Worm (Caenorhabditis elegans) whole organism, L1 larva: ENCODE measurements around the gene C54F6.20.

Source experiments
- C34B4.2 ChIP-seq: sonication (generic microtip); optimal IDR thresholded peaks from 2 replicates; lab custom pipeline; 2017; ENCODE audit warnings: mild to moderate bottlenecking, missing genetic modification characterization, missing compliant biosample characterization
- aha-1 ChIP-seq: fragments of 150-350 bp; optimal IDR thresholded peaks from 2 replicates; lab custom pipeline; 2014; ENCODE audit warnings: missing biosample characterization, missing genetic modification characterization
- alr-1 ChIP-seq: fragments of 200-800 bp; sonication (Bioruptor generic); optimal IDR thresholded peaks from 2 replicates; lab custom pipeline; 2018; ENCODE audit warnings: borderline replicate concordance, mild to moderate bottlenecking, missing genetic modification characterization, missing compliant biosample characterization
- aly-2 ChIP-seq: fragments of 150-350 bp; optimal IDR thresholded peaks from 2 replicates; lab custom pipeline; 2014; ENCODE audit warnings: missing biosample characterization, missing genetic modification characterization
- blmp-1 ChIP-seq: fragments of 150-350 bp; optimal IDR thresholded peaks from 2 replicates; lab custom pipeline; 2014; ENCODE audit warnings: missing biosample characterization, missing genetic modification characterization
- ceh-82 ChIP-seq, 3 experiments: fragments of 150-350 bp in 1 of 3; sonication (generic microtip) in 2 of 3; optimal IDR thresholded peaks; 2 replicates each; lab custom pipeline; 2014 to 2017; ENCODE audit warnings: missing biosample characterization in 3 of 3, missing genetic modification characterization in 3 of 3
- ceh-88 ChIP-seq: fragments of 200-800 bp; sonication (Bioruptor generic); IDR thresholded peaks from 2 replicates; pipeline ENCODE4 v1.3.6; 2022; ENCODE audit warnings: missing genetic modification characterization, missing compliant biosample characterization
- ceh-90 ChIP-seq: sonication (generic microtip); optimal IDR thresholded peaks from 2 replicates; lab custom pipeline; 2016; ENCODE audit warnings: missing genetic modification characterization, missing compliant biosample characterization
- ces-1 ChIP-seq: fragments of 150-350 bp; optimal IDR thresholded peaks from 2 replicates; lab custom pipeline; 2014; ENCODE audit warnings: missing biosample characterization, missing genetic modification reagents, missing genetic modification characterization
- dpl-1 ChIP-seq, 3 experiments: fragments of 150-350 bp in 2 of 3; sonication (generic microtip) in 1 of 3; optimal IDR thresholded peaks; 2 replicates each; lab custom pipeline; 2014 to 2017; ENCODE audit warnings: missing biosample characterization in 3 of 3, missing genetic modification characterization in 3 of 3, missing genetic modification reagents in 3 of 3
- dsc-1 ChIP-seq: sonication (generic microtip); optimal IDR thresholded peaks from 2 replicates; lab custom pipeline; 2016; ENCODE audit warnings: mild to moderate bottlenecking, missing genetic modification characterization, missing compliant biosample characterization
- efl-1 ChIP-seq, 4 experiments: fragments of 150-350 bp; optimal IDR thresholded peaks in 3 of 4; peaks in 1 of 4; 1 replicate in 1 of 4; 2 replicates in 3 of 4; lab custom pipeline; 2014; ENCODE audit warnings: missing biosample characterization in 2 of 4, missing genetic modification characterization in 2 of 4, missing genetic modification reagents in 2 of 4
- efl-3 ChIP-seq: fragments of 200-800 bp; sonication (Bioruptor generic); optimal IDR thresholded peaks from 2 replicates; lab custom pipeline; 2018; ENCODE audit warnings: mild to moderate bottlenecking, missing genetic modification characterization, missing compliant biosample characterization
- egl-13 ChIP-seq: sonication (generic microtip); optimal IDR thresholded peaks from 2 replicates; lab custom pipeline; 2016; ENCODE audit warnings: missing genotype, missing genetic modification reagents, missing genetic modification characterization, missing compliant biosample characterization
- elt-3 ChIP-seq, 6 experiments: fragments of 150-350 bp in 1 of 6; sonication (generic microtip); optimal IDR thresholded peaks; 2 replicates each; lab custom pipeline; 2017 to 2018; ENCODE audit warnings: missing biosample characterization in 6 of 6, missing genetic modification characterization in 6 of 6, inconsistent platforms in 1 of 6
- fkh-10 ChIP-seq: sonication (generic microtip); optimal IDR thresholded peaks from 2 replicates; lab custom pipeline; 2017; ENCODE audit warnings: missing biosample characterization, missing genetic modification reagents, missing genetic modification characterization
- fkh-4 ChIP-seq: sonication (generic microtip); optimal IDR thresholded peaks from 2 replicates; lab custom pipeline; 2016; ENCODE audit warnings: missing compliant biosample characterization, missing genetic modification characterization, borderline replicate concordance
- fkh-8 ChIP-seq: sonication (generic microtip); optimal IDR thresholded peaks from 2 replicates; lab custom pipeline; 2016; ENCODE audit warnings: mild to moderate bottlenecking, missing genetic modification characterization, missing compliant biosample characterization
- hlh-4 ChIP-seq: sonication (generic microtip); optimal IDR thresholded peaks from 2 replicates; lab custom pipeline; 2016; ENCODE audit warnings: mild to moderate bottlenecking, missing genetic modification characterization, missing compliant biosample characterization
- hpl-2 ChIP-seq: fragments of 150-350 bp; optimal IDR thresholded peaks from 2 replicates; lab custom pipeline; 2014; ENCODE audit warnings: missing biosample characterization, missing genetic modification reagents, missing genetic modification characterization
- isw-1 ChIP-seq: fragments of 200-800 bp; sonication (Bioruptor generic); IDR thresholded peaks from 2 replicates; pipeline ENCODE4 v1.3.6; 2022; ENCODE audit warnings: missing genetic modification characterization, missing compliant biosample characterization
- lin-15B ChIP-seq: fragments of 150-350 bp; sonication (generic microtip); optimal IDR thresholded peaks from 3 replicates; lab custom pipeline; 2014; ENCODE audit warnings: missing biosample characterization, missing genetic modification characterization
- lin-35 ChIP-seq, 2 experiments: fragments of 150-350 bp; optimal IDR thresholded peaks; 2 replicates each; lab custom pipeline; 2014; ENCODE audit warnings: missing biosample characterization in 2 of 2, missing genetic modification characterization in 2 of 2, missing genetic modification reagents in 2 of 2
- lsy-2 ChIP-seq, 2 experiments: fragments of 150-350 bp; optimal IDR thresholded peaks; 2 replicates each; lab custom pipeline; 2014; ENCODE audit warnings: missing biosample characterization in 2 of 2, missing genetic modification characterization in 2 of 2
- mab-9 ChIP-seq: fragments of 200-800 bp; sonication (Bioruptor generic); IDR thresholded peaks from 2 replicates; pipeline ENCODE4 v1.3.6; 2022; ENCODE audit warnings: missing genetic modification reagents, missing genetic modification characterization, missing compliant biosample characterization
- mdl-1 ChIP-seq, 2 experiments: fragments of 150-350 bp; optimal IDR thresholded peaks; 2 replicates each; lab custom pipeline; 2014 to 2017; ENCODE audit warnings: missing biosample characterization in 2 of 2, missing genetic modification characterization in 2 of 2, inconsistent platforms in 1 of 2
- mep-1 ChIP-seq: fragments of 150-350 bp; optimal IDR thresholded peaks from 2 replicates; lab custom pipeline; 2014; ENCODE audit warnings: missing biosample characterization, missing genetic modification characterization
- nhr-20 ChIP-seq: sonication (generic microtip); optimal IDR thresholded peaks from 2 replicates; lab custom pipeline; 2016; ENCODE audit warnings: mild to moderate bottlenecking, missing genetic modification characterization, missing compliant biosample characterization
- nhr-47 ChIP-seq: sonication (generic microtip); optimal IDR thresholded peaks from 2 replicates; lab custom pipeline; 2016; ENCODE audit warnings: mild to moderate bottlenecking, missing genetic modification characterization, moderate library complexity, missing compliant biosample characterization
- nhr-71 ChIP-seq: sonication (generic microtip); optimal IDR thresholded peaks from 2 replicates; lab custom pipeline; 2016; ENCODE audit warnings: mild to moderate bottlenecking, missing genetic modification characterization, moderate library complexity, missing compliant biosample characterization
- nhr-77 ChIP-seq: fragments of 150-350 bp; optimal IDR thresholded peaks from 2 replicates; lab custom pipeline; 2014; ENCODE audit warnings: missing biosample characterization, missing genetic modification characterization
- nhr-84 ChIP-seq: sonication (generic microtip); optimal IDR thresholded peaks from 2 replicates; lab custom pipeline; 2017; ENCODE audit warnings: missing biosample characterization, missing genetic modification characterization
- pax-3 ChIP-seq: fragments of 200-800 bp; sonication (Bioruptor generic); optimal IDR thresholded peaks from 2 replicates; lab custom pipeline; 2018; ENCODE audit warnings: mild to moderate bottlenecking, missing genetic modification characterization, moderate library complexity, missing compliant biosample characterization
- snpc-4 ChIP-seq: fragments of 150-350 bp; optimal IDR thresholded peaks from 2 replicates; lab custom pipeline; 2014; ENCODE audit warnings: missing biosample characterization, missing genetic modification characterization
- swsn-7 ChIP-seq: sonication (generic microtip); optimal IDR thresholded peaks from 2 replicates; lab custom pipeline; 2016; ENCODE audit warnings: missing genetic modification characterization, missing compliant biosample characterization
- tlp-1 ChIP-seq: fragments of 150-350 bp; optimal IDR thresholded peaks from 2 replicates; lab custom pipeline; 2014; ENCODE audit warnings: missing biosample characterization, missing genetic modification characterization
- unc-130 ChIP-seq: fragments of 150-350 bp; optimal IDR thresholded peaks from 2 replicates; lab custom pipeline; 2017; ENCODE audit warnings: missing biosample characterization, missing genetic modification characterization, inconsistent platforms
- unc-86 ChIP-seq: sonication (generic microtip); optimal IDR thresholded peaks from 2 replicates; lab custom pipeline; 2016; ENCODE audit warnings: missing genetic modification characterization, missing compliant biosample characterization
- unc-98 ChIP-seq: fragments of 200-800 bp; sonication (Bioruptor generic); IDR thresholded peaks from 2 replicates; pipeline ENCODE4 v1.3.6; 2022; ENCODE audit warnings: missing genetic modification characterization, missing compliant biosample characterization
- xbp-1 ChIP-seq: sonication (generic microtip); optimal IDR thresholded peaks from 2 replicates; lab custom pipeline; 2016; ENCODE audit warnings: missing genetic modification characterization, missing compliant biosample characterization
- ztf-11 ChIP-seq, 2 experiments: sonication (generic microtip); optimal IDR thresholded peaks; 2 replicates each; lab custom pipeline; 2016 to 2017; ENCODE audit warnings: missing genetic modification characterization in 2 of 2, missing biosample characterization in 1 of 2, missing compliant biosample characterization in 1 of 2
- ztf-4 ChIP-seq: fragments of 150-350 bp; optimal IDR thresholded peaks from 2 replicates; lab custom pipeline; 2014; ENCODE audit warnings: missing biosample characterization, missing genetic modification characterization

Gene C54F6.20

ce11 chrV:7555875-7556274, 31.3 kb downstream of the C54F6.20 start:
- TF ChIP-seq dsc-1 (tag; lab: Kevin White, UChicago) (peak; percentile 78), fkh-4 (tag; lab: Kevin White, UChicago) (peak; percentile 55), lin-35 (GFP tag; optimal IDR thresholded peaks at IDR 0.05; lab: Kevin White, UChicago) (no peak), efl-1 (optimal IDR thresholded peaks at IDR 0.05; lab: Kevin White, UChicago) (no peak), efl-1 (GFP tag; optimal IDR thresholded peaks at IDR 0.05 in 1 of 2; lab: Kevin White, UChicago) (peak in 1 of 2 experiments; percentile 24), mdl-1 (tag; optimal IDR thresholded peaks at IDR 0.05; lab: Kevin White, UChicago) (no peak), aha-1 (tag; lab: Kevin White, UChicago) (no peak)

ce11 chrV:7558693-7559092, 34.1 kb downstream of the C54F6.20 start, which contains the start of gene ets-7:
ets-7 (minus strand) TSS chrV:7558793.
- TF ChIP-seq alr-1, result no peak
- TF ChIP-seq efl-1 (optimal IDR thresholded peaks at IDR 0.05; lab: Kevin White, UChicago), result no peak
- TF ChIP-seq efl-1 (GFP tag; optimal IDR thresholded peaks at IDR 0.05 in 1 of 2; lab: Kevin White, UChicago), result peak in 1 of 2 experiments; percentile 33

DNA sequence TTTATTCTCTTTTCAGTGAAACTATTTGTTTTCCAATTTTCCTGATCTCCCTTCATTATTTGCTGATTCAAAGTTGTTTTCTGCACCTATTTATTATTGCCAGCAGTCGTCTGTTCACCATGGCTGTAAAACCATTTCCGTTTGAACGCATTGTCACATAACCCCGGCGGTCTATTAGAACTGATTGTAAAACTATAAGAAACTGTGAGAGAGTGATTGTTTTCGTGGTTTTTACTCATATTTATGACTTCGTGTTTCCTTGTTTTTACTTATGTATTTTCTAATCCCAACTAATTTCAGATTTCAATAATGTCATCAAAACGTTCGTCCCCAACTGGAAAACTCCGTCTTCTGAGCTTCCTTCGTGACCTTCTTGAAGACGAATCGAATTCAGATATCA, 38.4 kb downstream of the C54F6.20 start, which contains the start of gene F19F10.1:
TSS of gene F19F10.1 (plus strand) at position 301 of the 400 bp plus-strand sequence.
- TF ChIP-seq tlp-1 (tag; lab: Kevin White, UChicago), result no peak
- TF ChIP-seq isw-1 (GFP tag; lab: Robert Waterston, UW), result no peak
- no peak for TF ChIP-seq fkh-4 (tag; lab: Kevin White, UChicago)
- TF ChIP-seq lin-35 (GFP tag; optimal IDR thresholded peaks at IDR 0.05; lab: Kevin White, UChicago), result no peak
- no peak for TF ChIP-seq unc-98 (GFP tag; lab: Robert Waterston, UW)
- TF ChIP-seq ceh-82 (tag; optimal IDR thresholded peaks at IDR 0.05; lab: Kevin White, UChicago), result no peak
- no peak for TF ChIP-seq nhr-71
- no peak for TF ChIP-seq snpc-4 (tag; lab: Kevin White, UChicago)
- TF ChIP-seq lsy-2 (tag; optimal IDR thresholded peaks at IDR 0.05; lab: Kevin White, UChicago), result no peak
- TF ChIP-seq mep-1 (tag; lab: Kevin White, UChicago), result no peak
- no peak for TF ChIP-seq unc-130
- no peak for TF ChIP-seq elt-3 (tag; optimal IDR thresholded peaks at IDR 0.05; lab: Kevin White, UChicago)
- TF ChIP-seq swsn-7 (tag; lab: Kevin White, UChicago), result no peak
- TF ChIP-seq fkh-8 (tag; lab: Kevin White, UChicago), result no peak
- no peak for TF ChIP-seq ztf-4 (tag; lab: Kevin White, UChicago)

DNA sequence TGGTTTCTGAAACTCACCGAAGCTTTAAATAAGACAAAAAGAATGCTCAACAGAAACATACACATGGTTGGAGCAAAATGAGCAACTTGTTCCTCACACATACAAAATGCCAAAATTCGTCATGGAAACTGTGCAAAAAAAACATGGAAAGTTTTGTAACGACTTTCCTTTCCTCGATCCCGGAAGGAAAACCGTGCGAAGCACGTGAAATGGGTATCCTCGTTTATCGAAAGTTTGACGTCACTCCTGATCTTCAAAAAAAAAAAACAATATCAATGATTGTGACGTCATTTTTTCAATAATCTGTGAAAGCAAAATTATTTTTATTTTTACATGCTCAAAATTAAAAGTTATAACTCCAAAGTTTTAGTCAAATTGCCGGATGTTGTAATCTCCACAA, 45.7 kb downstream of the C54F6.20 start, which contains the start of gene clec-212:
TSS of gene clec-212 (minus strand) at position 101 of the 400 bp plus-strand sequence.
- TF ChIP-seq blmp-1 (tag; lab: Kevin White, UChicago), result no peak
- TF ChIP-seq lin-15B (tag; lab: Kevin White, UChicago), result no peak
- no peak for TF ChIP-seq lin-35 (GFP tag; optimal IDR thresholded peaks at IDR 0.05; lab: Kevin White, UChicago)
- no peak for TF ChIP-seq ceh-82 (tag; optimal IDR thresholded peaks at IDR 0.05; lab: Kevin White, UChicago)
- no peak for TF ChIP-seq ceh-88 (GFP tag; lab: Robert Waterston, UW)
- no peak for TF ChIP-seq fkh-4 (tag; lab: Kevin White, UChicago)
- no peak for TF ChIP-seq C34B4.2 (tag; lab: Kevin White, UChicago)
- no peak for TF ChIP-seq ceh-90 (tag; lab: Kevin White, UChicago)
- TF ChIP-seq aly-2, result no peak
- TF ChIP-seq pax-3 (tag; lab: Kevin White, UChicago), result no peak
- TF ChIP-seq nhr-20 (tag; lab: Kevin White, UChicago), result no peak
- no peak for TF ChIP-seq nhr-77 (tag; lab: Kevin White, UChicago)
- no peak for TF ChIP-seq mep-1 (tag; lab: Kevin White, UChicago)
- TF ChIP-seq hlh-4 (tag; lab: Kevin White, UChicago), result no peak
- no peak for TF ChIP-seq fkh-10 (GFP tag; lab: Kevin White, UChicago)
- no peak for TF ChIP-seq tlp-1 (tag; lab: Kevin White, UChicago)

- TF ChIP-seq nhr-47 (tag; lab: Kevin White, UChicago) (no peak), xbp-1 (tag; lab: Kevin White, UChicago) (no peak), hpl-2 (no peak), efl-1 (optimal IDR thresholded peaks at IDR 0.05; lab: Kevin White, UChicago) (no peak), efl-1 (GFP tag; optimal IDR thresholded peaks at IDR 0.05 in 1 of 2; lab: Kevin White, UChicago) (no peak), ceh-82 (tag; optimal IDR thresholded peaks at IDR 0.05; lab: Kevin White, UChicago) (no peak), fkh-10 (GFP tag; lab: Kevin White, UChicago) (no peak), C34B4.2 (tag; lab: Kevin White, UChicago) (no peak), dpl-1 (GFP tag; optimal IDR thresholded peaks at IDR 0.05; lab: Kevin White, UChicago) (no peak), egl-13 (tag; lab: Kevin White, UChicago) (no peak), nhr-84 (tag; lab: Kevin White, UChicago) (no peak), mab-9 (GFP tag; lab: Robert Waterston, UW) (no peak), aly-2 (no peak), efl-3 (GFP tag; lab: Kevin White, UChicago) (no peak), ceh-88 (GFP tag; lab: Robert Waterston, UW) (no peak), fkh-8 (tag; lab: Kevin White, UChicago) (no peak), ces-1 (no peak), pax-3 (tag; lab: Kevin White, UChicago) (no peak), ztf-11 (tag; optimal IDR thresholded peaks at IDR 0.05; lab: Kevin White, UChicago) (no peak), unc-86 (no peak)
Measured at ce11 chrV:7570955-7571354, 46.4 kb downstream of the C54F6.20 start, which contains the start of gene F19F10.14. F19F10.14 (minus strand) TSS chrV:7571055.
